Worm (Caenorhabditis elegans): ENCODE measurements around the gene col-3.

ce11 chrIV:8822598-8822997 is 2.0 kb upstream of the col-3 start:
- TF ChIP-seq ztf-11 (tag; optimal IDR thresholded peaks at IDR 0.05) (no peak), mbf-1 (tag; optimal IDR thresholded peaks at IDR 0.05) (no peak), unc-55 (GFP tag; optimal IDR thresholded peaks at IDR 0.05) (no peak), ZK546.5 (tag; optimal IDR thresholded peaks at IDR 0.05) (no peak), peb-1 (tag; optimal IDR thresholded peaks at IDR 0.05) (no peak)

Measured in whole organism, L2 larva.